Fruit fly (Drosophila melanogaster): ENCODE results near the gene CG7133.

The CG7133 gene

DNA sequence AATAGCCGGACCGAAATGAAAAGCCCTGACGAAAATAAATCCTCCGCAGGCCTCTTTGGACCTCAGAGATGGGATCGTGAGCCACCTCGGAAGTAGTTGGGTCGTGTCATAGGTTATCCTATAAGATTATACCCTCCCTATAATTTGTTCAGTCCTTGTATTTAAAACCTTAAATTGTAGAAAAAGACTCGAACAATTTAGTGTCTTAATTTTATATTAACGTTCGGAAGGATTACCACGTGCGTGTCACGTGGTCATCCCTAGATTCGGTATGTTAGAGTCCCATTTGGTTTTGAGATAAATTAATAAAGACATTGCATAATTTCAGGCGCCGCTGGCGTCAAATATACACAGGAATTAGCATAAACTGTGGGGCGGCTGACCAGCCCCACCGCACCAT lies 3.7 kb upstream of the CG7133 start (continued):
- TF ChIP-seq CG18599 (GFP tag; optimal IDR thresholded peaks at IDR 0.05), result peak; percentile 63
- TF ChIP-seq Dll (GFP tag; IDR thresholded peaks at IDR 0.05; ENCODE audit: partially characterized antibody), result peak; percentile 96
- TF ChIP-seq CG3281 (GFP tag; optimal IDR thresholded peaks at IDR 0.05), result peak; percentile 48
- peak; percentile 44 for TF ChIP-seq az2 (GFP tag; optimal IDR thresholded peaks at IDR 0.05)
- peak; percentile 67 for TF ChIP-seq gem (tag; optimal IDR thresholded peaks at IDR 0.05)
- TF ChIP-seq zen (tag; optimal IDR thresholded peaks at IDR 0.05), result peak; percentile 34
- peak; percentile 24 for TF ChIP-seq Mad (GFP tag; optimal IDR thresholded peaks at IDR 0.05)
- peak; percentile 35 for TF ChIP-seq tx (GFP tag; optimal IDR thresholded peaks at IDR 0.05)
- TF ChIP-seq ap (GFP tag; IDR thresholded peaks at IDR 0.05), result 0 out of 2 replicates have a peak, but pooled peaks have one; percentile 38
- TF ChIP-seq Camta (GFP tag; optimal IDR thresholded peaks at IDR 0.05), result peak; percentile 34
- no peak for TF ChIP-seq pb (GFP tag; optimal IDR thresholded peaks at IDR 0.05)
- TF ChIP-seq CG17328 (GFP tag; IDR thresholded peaks at IDR 0.05), result peak; percentile 57
- no peak for TF ChIP-seq CG32772 (GFP tag; IDR thresholded peaks at IDR 0.05)
- TF ChIP-seq CrebB (tag; optimal IDR thresholded peaks at IDR 0.05), result peak; percentile 25
- peak; percentile 55 for TF ChIP-seq CG6689 (GFP tag; IDR thresholded peaks at IDR 0.05)
- TF ChIP-seq insv (GFP tag; optimal IDR thresholded peaks at IDR 0.05), result no peak
- no peak for TF ChIP-seq CTCF (GFP tag; optimal IDR thresholded peaks at IDR 0.05)
- peak; percentile 67 for TF ChIP-seq CG9727 (GFP tag; optimal IDR thresholded peaks at IDR 0.05)
- TF ChIP-seq ind (GFP tag; optimal IDR thresholded peaks at IDR 0.05), result peak; percentile 47
- TF ChIP-seq CG10462 (GFP tag; optimal IDR thresholded peaks at IDR 0.05), result peak; percentile 19
- no peak for TF ChIP-seq TFAM (GFP tag; optimal IDR thresholded peaks at IDR 0.05)
- peak; percentile 62 for TF ChIP-seq CG10366 (GFP tag; IDR thresholded peaks at IDR 0.05)
- no peak for TF ChIP-seq br (optimal IDR thresholded peaks at IDR 0.05)
- TF ChIP-seq tll (GFP tag; optimal IDR thresholded peaks at IDR 0.05), result no peak
- peak; percentile 22 to 48 for TF ChIP-seq Hr51 (GFP tag; optimal IDR thresholded peaks at IDR 0.05)
- peak; percentile 21 for TF ChIP-seq tup (GFP tag; optimal IDR thresholded peaks at IDR 0.05)
- TF ChIP-seq CG2120 (GFP tag; optimal IDR thresholded peaks at IDR 0.05), result peak; percentile 71
- TF ChIP-seq Awh (GFP tag; IDR thresholded peaks at IDR 0.05), result 0 out of 2 replicates have a peak, but pooled peaks have one; percentile 20
- no peak for TF ChIP-seq CG7987 (GFP tag; optimal IDR thresholded peaks at IDR 0.05)
- TF ChIP-seq CG12071 (GFP tag; optimal IDR thresholded peaks at IDR 0.05), result peak; percentile 31
- no peak for TF ChIP-seq rib (GFP tag; IDR thresholded peaks at IDR 0.05)
- TF ChIP-seq CG9817 (tag; optimal IDR thresholded peaks at IDR 0.05), result no peak
- TF ChIP-seq ase (GFP tag; IDR thresholded peaks at IDR 0.05), result no peak
- TF ChIP-seq CG6272 (GFP tag; IDR thresholded peaks at IDR 0.05), result 0 out of 2 replicates have a peak, but pooled peaks have one; percentile 22
- TF ChIP-seq sr (GFP tag; IDR thresholded peaks at IDR 0.05), result no peak
- no peak for TF ChIP-seq crp (GFP tag; optimal IDR thresholded peaks at IDR 0.05)
- no peak for TF ChIP-seq CG3726 (GFP tag; IDR thresholded peaks at IDR 0.05)
- peak; percentile 30 for TF ChIP-seq Mes4 (GFP tag; optimal IDR thresholded peaks at IDR 0.05)
- peak; percentile 48 for TF ChIP-seq mam (GFP tag; optimal IDR thresholded peaks at IDR 0.05)
- no peak for TF ChIP-seq salm (tag; optimal IDR thresholded peaks at IDR 0.05)
- TF ChIP-seq Eip74EF (GFP tag; optimal IDR thresholded peaks at IDR 0.05), result no peak
- peak; percentile 38; the same call in 1 of the 3 replicates for TF ChIP-seq gce (GFP tag; IDR thresholded peaks at IDR 0.05)
- peak; percentile 66 for TF ChIP-seq CG8924 (tag; optimal IDR thresholded peaks at IDR 0.05)
- no peak for TF ChIP-seq CG14667 (GFP tag; IDR thresholded peaks at IDR 0.05)
- peak; percentile 38; the same call in 1 of the 4 replicates for TF ChIP-seq Gug (GFP tag; IDR thresholded peaks at IDR 0.05)
- peak; percentile 60 for TF ChIP-seq CG10209 (GFP tag; optimal IDR thresholded peaks at IDR 0.05)
- TF ChIP-seq ATbp (GFP tag; optimal IDR thresholded peaks at IDR 0.05), result peak; percentile 17
- no peak for TF ChIP-seq cad (GFP tag; optimal IDR thresholded peaks at IDR 0.05)
- no peak for TF ChIP-seq Tbp (GFP tag; optimal IDR thresholded peaks at IDR 0.05)
- TF ChIP-seq CHES-1-like (GFP tag; optimal IDR thresholded peaks at IDR 0.05), result peak; percentile 45
- peak; percentile 53; the same call in 1 of the 2 replicates for TF ChIP-seq NFAT (GFP tag; IDR thresholded peaks at IDR 0.05)
- TF ChIP-seq CG6175 (GFP tag; IDR thresholded peaks at IDR 0.05), result no peak

All from whole organism, embryonic.